Worm (Caenorhabditis elegans): ENCODE data around the gene cex-2.

- no peak for TF ChIP-seq ahr-1 (tag; optimal IDR thresholded peaks at IDR 0.05)
- peak; percentile 61 for TF ChIP-seq ama-1 (optimal IDR thresholded peaks at IDR 0.05)
- TF ChIP-seq Y22D7AL.16 (tag; optimal IDR thresholded peaks at IDR 0.05), result no peak
- TF ChIP-seq syd-9 (tag; optimal IDR thresholded peaks at IDR 0.05), result peak; percentile 52
- no peak for TF ChIP-seq dve-1 (tag; optimal IDR thresholded peaks at IDR 0.05)
- TF ChIP-seq unc-42 (tag; optimal IDR thresholded peaks at IDR 0.05), result no peak
- no peak for TF ChIP-seq elt-4 (tag; optimal IDR thresholded peaks at IDR 0.05)
- TF ChIP-seq pag-3 (tag; optimal IDR thresholded peaks at IDR 0.05; ENCODE audit: borderline replicate concordance), result no peak
- no peak for TF ChIP-seq nfya-1 (tag; optimal IDR thresholded peaks at IDR 0.05)
- no peak for TF ChIP-seq zip-5 (tag; optimal IDR thresholded peaks at IDR 0.05)
Observed at ce11 chrII:7810869-7811543, 24.2 kb downstream of the cex-2 start, which contains the start of gene cki-1.
